Worm (Caenorhabditis elegans) whole organism, L2 larva: ENCODE measurements around the gene hum-10.
A peak's percentile ranks its signal among the peaks of the same experiment; 100 is the strongest.

Source experiments
- C34F6.9 ChIP-seq: fragments of 150-350 bp; optimal IDR thresholded peaks from 2 replicates; lab custom pipeline; 2014; ENCODE audit warnings: missing biosample characterization, missing genetic modification characterization
- F13H6.1 ChIP-seq: sonication (generic microtip); optimal IDR thresholded peaks from 2 replicates; lab custom pipeline; 2016; ENCODE audit warnings: missing genetic modification characterization, missing compliant biosample characterization
- Y55F3AM.14 ChIP-seq: fragments of 200-800 bp; sonication (Bioruptor generic); optimal IDR thresholded peaks from 2 replicates; lab custom pipeline; 2018; ENCODE audit warnings: mild to moderate bottlenecking, missing genetic modification characterization, missing compliant biosample characterization
- ZK546.5 ChIP-seq: sonication (generic microtip); optimal IDR thresholded peaks from 2 replicates; lab custom pipeline; 2017; ENCODE audit warnings: missing biosample characterization, missing genetic modification characterization
- aly-2 ChIP-seq: fragments of 150-350 bp; optimal IDR thresholded peaks from 2 replicates; lab custom pipeline; 2014; ENCODE audit warnings: missing biosample characterization, missing genetic modification characterization
- ama-1 ChIP-seq: fragments of 150-350 bp; optimal IDR thresholded peaks from 2 replicates; lab custom pipeline; 2018; ENCODE audit warnings: inconsistent platforms
- blmp-1 ChIP-seq: sonication (generic microtip); optimal IDR thresholded peaks from 2 replicates; lab custom pipeline; 2017; ENCODE audit warnings: missing genetic modification characterization, mild to moderate bottlenecking, missing compliant biosample characterization, antibody characterized with exemption, moderate library complexity; ENCODE audit not compliant: insufficient read depth
- ceh-82 ChIP-seq: fragments of 150-350 bp; optimal IDR thresholded peaks from 2 replicates; lab custom pipeline; 2014; ENCODE audit warnings: missing biosample characterization, missing genetic modification characterization
- crh-2 ChIP-seq: sonication (generic microtip); optimal IDR thresholded peaks from 2 replicates; lab custom pipeline; 2017; ENCODE audit warnings: missing biosample characterization, missing genetic modification characterization
- dmd-4 ChIP-seq: sonication (generic microtip); optimal IDR thresholded peaks from 2 replicates; lab custom pipeline; 2017; ENCODE audit warnings: missing biosample characterization, missing genetic modification characterization
- elt-1 ChIP-seq: fragments of 150-350 bp; optimal IDR thresholded peaks from 2 replicates; lab custom pipeline; 2014; ENCODE audit warnings: missing biosample characterization, missing genetic modification characterization
- fos-1 ChIP-seq: fragments of 150-350 bp; optimal IDR thresholded peaks from 2 replicates; lab custom pipeline; 2014; ENCODE audit warnings: missing biosample characterization, missing genetic modification characterization
- gmeb-1 ChIP-seq: fragments of 150-350 bp; optimal IDR thresholded peaks from 2 replicates; lab custom pipeline; 2014; ENCODE audit warnings: missing biosample characterization, missing genetic modification characterization
- lin-11 ChIP-seq: fragments of 150-350 bp; sonication (generic microtip); optimal IDR thresholded peaks from 2 replicates; lab custom pipeline; 2014; ENCODE audit warnings: missing biosample characterization, missing genetic modification characterization, inconsistent platforms, mixed read lengths
- lin-13 ChIP-seq: fragments of 150-350 bp; optimal IDR thresholded peaks from 2 replicates; lab custom pipeline; 2014; ENCODE audit warnings: missing biosample characterization, missing genetic modification reagents, missing genetic modification characterization
- lin-39 ChIP-seq: fragments of 150-350 bp; optimal IDR thresholded peaks from 2 replicates; lab custom pipeline; 2014; ENCODE audit warnings: missing biosample characterization, missing genetic modification reagents, missing genetic modification characterization
- lsy-2 ChIP-seq, 2 experiments: fragments of 150-350 bp in 1 of 2; sonication (generic microtip) in 1 of 2; optimal IDR thresholded peaks; 2 replicates each; lab custom pipeline; 2014 to 2017; ENCODE audit warnings: missing biosample characterization in 2 of 2, missing genetic modification characterization in 2 of 2
- mbf-1 ChIP-seq: sonication (generic microtip); optimal IDR thresholded peaks from 2 replicates; lab custom pipeline; 2017; ENCODE audit warnings: missing biosample characterization, missing genetic modification characterization
- mdl-1 ChIP-seq, 2 experiments: fragments of 150-350 bp in 1 of 2; sonication (generic microtip) in 1 of 2; optimal IDR thresholded peaks; 2 replicates each; lab custom pipeline; 2017; ENCODE audit warnings: missing biosample characterization in 2 of 2, missing genetic modification characterization in 2 of 2
- nhr-12 ChIP-seq: fragments of 150-350 bp; optimal IDR thresholded peaks from 2 replicates; lab custom pipeline; 2014; ENCODE audit warnings: missing biosample characterization, missing genetic modification characterization
- nhr-129 ChIP-seq: fragments of 150-350 bp; optimal IDR thresholded peaks from 2 replicates; lab custom pipeline; 2014; ENCODE audit warnings: missing biosample characterization, missing genetic modification characterization
- nhr-21 ChIP-seq: fragments of 150-350 bp; optimal IDR thresholded peaks from 2 replicates; lab custom pipeline; 2014; ENCODE audit warnings: missing biosample characterization, missing genetic modification characterization
- nhr-23 ChIP-seq: fragments of 150-350 bp; optimal IDR thresholded peaks from 2 replicates; lab custom pipeline; 2014; ENCODE audit warnings: missing biosample characterization, missing genetic modification reagents, missing genetic modification characterization
- nhr-237 ChIP-seq: fragments of 150-350 bp; optimal IDR thresholded peaks from 2 replicates; lab custom pipeline; 2014; ENCODE audit warnings: missing biosample characterization, missing genetic modification characterization
- nhr-25 ChIP-seq: fragments of 150-350 bp; sonication (generic microtip); optimal IDR thresholded peaks from 3 replicates; lab custom pipeline; 2014; ENCODE audit warnings: missing biosample characterization, missing genetic modification characterization
- nhr-77 ChIP-seq: fragments of 150-350 bp; optimal IDR thresholded peaks from 2 replicates; lab custom pipeline; 2014; ENCODE audit warnings: missing biosample characterization, missing genetic modification characterization
- peb-1 ChIP-seq: fragments of 150-350 bp; optimal IDR thresholded peaks from 2 replicates; lab custom pipeline; 2014; ENCODE audit warnings: missing biosample characterization, missing genetic modification characterization
- sem-4 ChIP-seq: fragments of 150-350 bp; optimal IDR thresholded peaks from 2 replicates; lab custom pipeline; 2014; ENCODE audit warnings: missing biosample characterization, missing genetic modification reagents, missing genetic modification characterization
- sma-3 ChIP-seq: sonication (generic microtip); optimal IDR thresholded peaks from 2 replicates; lab custom pipeline; 2016; ENCODE audit warnings: missing genetic modification reagents, missing genetic modification characterization, missing compliant biosample characterization
- sma-9 ChIP-seq, 2 experiments: fragments of 150-350 bp in 1 of 2; sonication (generic microtip) in 1 of 2; optimal IDR thresholded peaks; 2 replicates each; lab custom pipeline; 2014 to 2016; ENCODE audit warnings: missing genetic modification characterization in 2 of 2, mild to moderate bottlenecking in 1 of 2, missing biosample characterization in 1 of 2, missing compliant biosample characterization in 1 of 2, missing genetic modification reagents in 1 of 2, moderate library complexity in 1 of 2
- snpc-4 ChIP-seq: fragments of 150-350 bp; optimal IDR thresholded peaks from 2 replicates; lab custom pipeline; 2014; ENCODE audit warnings: missing biosample characterization, missing genetic modification characterization
- unc-39 ChIP-seq: fragments of 150-350 bp; optimal IDR thresholded peaks from 2 replicates; lab custom pipeline; 2014; ENCODE audit warnings: missing biosample characterization, missing genetic modification characterization
- unc-55 ChIP-seq: fragments of 150-350 bp; sonication (generic microtip); optimal IDR thresholded peaks from 3 replicates; lab custom pipeline; 2014; ENCODE audit warnings: missing biosample characterization, missing genetic modification reagents, missing genetic modification characterization
- unc-62 ChIP-seq: fragments of 150-350 bp; optimal IDR thresholded peaks from 2 replicates; lab custom pipeline; 2014; ENCODE audit warnings: missing biosample characterization, missing genetic modification reagents, missing genetic modification characterization
- zag-1 ChIP-seq: fragments of 150-350 bp; optimal IDR thresholded peaks from 2 replicates; lab custom pipeline; 2014; ENCODE audit warnings: missing biosample characterization, missing genetic modification characterization
- ztf-1 ChIP-seq: fragments of 200-800 bp; sonication (Bioruptor generic); conservative IDR thresholded peaks from 2 replicates; pipeline ENCODE4 v1.3.6; 2022; ENCODE audit warnings: missing genetic modification characterization, missing compliant biosample characterization
- ztf-11 ChIP-seq: sonication (generic microtip); optimal IDR thresholded peaks from 2 replicates; lab custom pipeline; 2017; ENCODE audit warnings: missing biosample characterization, missing genetic modification characterization
- ztf-4 ChIP-seq: fragments of 150-350 bp; optimal IDR thresholded peaks from 2 replicates; lab custom pipeline; 2014; ENCODE audit warnings: missing biosample characterization, missing genetic modification characterization

hum-10 gene

DNA sequence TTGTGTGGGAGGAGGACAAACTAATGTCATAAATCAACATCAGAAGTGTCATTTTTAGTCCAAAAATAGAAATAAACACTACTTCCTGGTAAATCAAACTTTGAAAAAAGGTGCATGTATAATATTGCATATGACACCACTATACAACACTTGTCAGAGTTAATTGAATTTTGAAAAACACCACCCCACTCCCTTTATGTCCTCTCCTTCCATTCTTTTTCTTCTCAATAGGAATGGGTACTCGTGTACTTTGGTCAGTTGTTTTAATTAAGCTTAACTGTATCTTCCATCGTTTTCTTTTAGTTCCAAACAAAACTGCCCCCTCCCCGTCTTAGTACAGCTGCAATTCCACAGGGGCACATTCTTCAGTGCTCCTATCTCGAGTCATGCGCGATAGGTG is 5.4 kb upstream of the hum-10 start:
- TF ChIP-seq C34F6.9 (peak; percentile 9), snpc-4 (tag; lab: Kevin White, UChicago) (no peak)

DNA sequence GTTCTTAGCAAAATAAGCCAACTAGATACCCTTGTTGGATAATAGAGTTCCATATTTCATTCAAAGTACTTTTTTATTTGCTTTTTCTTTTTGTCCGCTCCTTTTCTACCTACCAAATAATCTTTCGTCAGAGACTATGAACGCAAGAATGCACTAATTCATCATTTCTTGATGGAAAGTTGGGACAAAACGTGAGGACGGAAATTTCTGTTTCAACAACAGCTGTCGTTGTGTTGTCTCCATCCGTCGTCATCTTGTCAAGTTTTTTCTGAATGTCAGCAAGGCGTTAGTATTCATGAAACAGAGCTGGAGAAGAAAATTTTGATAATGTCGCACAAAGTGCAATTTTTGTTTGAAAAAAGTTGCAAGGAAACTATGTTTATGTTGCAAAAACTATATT is 2.7 kb upstream of the hum-10 start:
- TF ChIP-seq unc-55 (GFP tag; lab: Kevin White, UChicago) (peak; percentile 23), aly-2 (tag; lab: Kevin White, UChicago) (no peak)

ce11 chrX:4783117-4783775 is 1.1 kb upstream of the hum-10 start, which contains the start of gene F43C9.2:
Gene F43C9.2 (plus strand): TSS chrX:4783613.
- TF ChIP-seq nhr-129 (tag; lab: Kevin White, UChicago) (peak; percentile 53), F13H6.1 (tag; lab: Kevin White, UChicago) (no peak), nhr-12 (tag; lab: Kevin White, UChicago) (no peak), unc-62 (GFP tag; lab: Kevin White, UChicago) (no peak), lsy-2 (tag; optimal IDR thresholded peaks at IDR 0.05; lab: Kevin White, UChicago) (no peak), ztf-1 (GFP tag; lab: Robert Waterston, UW) (no peak), ztf-4 (tag; lab: Kevin White, UChicago) (no peak), crh-2 (tag; lab: Kevin White, UChicago) (no peak), Y55F3AM.14 (GFP tag; lab: Kevin White, UChicago) (no peak), mbf-1 (tag; lab: Kevin White, UChicago) (no peak), dmd-4 (tag; lab: Kevin White, UChicago) (no peak), lin-11 (tag; lab: Kevin White, UChicago) (no peak), C34F6.9 (peak; percentile 26), nhr-21 (tag; lab: Kevin White, UChicago) (no peak), fos-1 (tag; lab: Kevin White, UChicago) (no peak), unc-55 (GFP tag; lab: Kevin White, UChicago) (peak; percentile 52)

- TF ChIP-seq ztf-4 (tag; lab: Kevin White, UChicago) (no peak), lin-13 (GFP tag; lab: Kevin White, UChicago) (no peak), gmeb-1 (tag; lab: Kevin White, UChicago) (no peak), ama-1 (lab: Kevin White, UChicago) (no peak), C34F6.9 (no peak), nhr-23 (no peak), sma-3 (no peak), sma-9 (GFP tag; optimal IDR thresholded peaks at IDR 0.05; lab: Kevin White, UChicago) (no peak), sma-9 (tag; optimal IDR thresholded peaks at IDR 0.05; lab: Kevin White, UChicago) (no peak), sem-4 (tag; lab: Kevin White, UChicago) (no peak), nhr-12 (tag; lab: Kevin White, UChicago) (no peak), ZK546.5 (tag; lab: Kevin White, UChicago) (no peak), nhr-237 (tag; lab: Kevin White, UChicago) (no peak), ceh-82 (tag; lab: Kevin White, UChicago) (no peak), lin-39 (tag; lab: Kevin White, UChicago) (no peak)
Observed at ce11 chrX:4769885-4770284, 12.2 kb downstream of the hum-10 start, which contains the start of gene npr-1. Gene npr-1 (minus strand): TSS chrX:4769985.

ce11 chrX:4761540-4761939 is 20.6 kb downstream of the hum-10 start, which contains the start of gene mls-2:
Gene mls-2 (minus strand): TSS chrX:4761640.
- TF ChIP-seq zag-1 (tag; lab: Kevin White, UChicago) = no peak
- no peak for TF ChIP-seq ZK546.5 (tag; lab: Kevin White, UChicago)
- no peak for TF ChIP-seq peb-1 (tag; lab: Kevin White, UChicago)
- TF ChIP-seq mdl-1 (tag; optimal IDR thresholded peaks at IDR 0.05; lab: Kevin White, UChicago) = no peak
- TF ChIP-seq nhr-23 = no peak
- no peak for TF ChIP-seq nhr-77 (tag; lab: Kevin White, UChicago)
- TF ChIP-seq blmp-1 (tag; lab: Kevin White, UChicago) = no peak
- no peak for TF ChIP-seq ama-1 (lab: Kevin White, UChicago)
- no peak for TF ChIP-seq nhr-12 (tag; lab: Kevin White, UChicago)
- TF ChIP-seq sem-4 (tag; lab: Kevin White, UChicago) = no peak
- TF ChIP-seq unc-39 (tag; lab: Kevin White, UChicago) = no peak
- no peak for TF ChIP-seq ztf-11
- no peak for TF ChIP-seq dmd-4 (tag; lab: Kevin White, UChicago)
- TF ChIP-seq nhr-21 (tag; lab: Kevin White, UChicago) = no peak
- no peak for TF ChIP-seq nhr-25 (tag; lab: Kevin White, UChicago)
- TF ChIP-seq C34F6.9 = no peak
- no peak for TF ChIP-seq elt-1 (tag; lab: Kevin White, UChicago)
- no peak for TF ChIP-seq Y55F3AM.14 (GFP tag; lab: Kevin White, UChicago)
